Worm (Caenorhabditis elegans) whole organism, L3 larva: ENCODE measurements around the gene srx-129.

Experiments
- elt-3 ChIP-seq, 3 experiments: fragments of 150-350 bp in 1 of 3; sonication (generic microtip) in 2 of 3; optimal IDR thresholded peaks; 2 replicates in 2 of 3; 4 replicates in 1 of 3; lab custom pipeline; 2014 to 2017; ENCODE audit warnings: missing biosample characterization in 3 of 3, missing genetic modification characterization in 3 of 3
- eor-1 ChIP-seq, 2 experiments: fragments of 150-350 bp; optimal IDR thresholded peaks; 2 replicates each; lab custom pipeline; 2014 to 2018; ENCODE audit warnings: missing biosample characterization in 2 of 2, missing genetic modification characterization in 2 of 2
- fkh-10 ChIP-seq: sonication (generic microtip); optimal IDR thresholded peaks from 2 replicates; lab custom pipeline; 2017; ENCODE audit warnings: missing biosample characterization, missing genetic modification reagents, missing genetic modification characterization
- nhr-77 ChIP-seq: fragments of 150-350 bp; optimal IDR thresholded peaks from 2 replicates; lab custom pipeline; 2014; ENCODE audit warnings: missing biosample characterization, missing genetic modification characterization
- sea-2 ChIP-seq: fragments of 150-350 bp; sonication (generic microtip); optimal IDR thresholded peaks from 4 replicates; lab custom pipeline; 2014; ENCODE audit warnings: missing biosample characterization, missing genetic modification reagents, missing genetic modification characterization
- skn-1 ChIP-seq: fragments of 150-350 bp; optimal IDR thresholded peaks from 2 replicates; lab custom pipeline; 2014; ENCODE audit warnings: missing biosample characterization, missing genetic modification characterization
- snpc-4 ChIP-seq: fragments of 150-350 bp; optimal IDR thresholded peaks from 2 replicates; lab custom pipeline; 2014; ENCODE audit warnings: missing biosample characterization, missing genetic modification characterization
- unc-39 ChIP-seq: sonication (generic microtip); optimal IDR thresholded peaks from 4 replicates; lab custom pipeline; 2017; ENCODE audit warnings: missing biosample characterization, missing genetic modification characterization

ce11 chrV:13850170-13850569, 16.1 kb downstream of the srx-129 start, which contains the start of gene hpx-2:
- TF ChIP-seq skn-1 (tag; lab: Kevin White, UChicago) (no peak), snpc-4 (tag; lab: Kevin White, UChicago) (no peak), nhr-77 (tag; lab: Kevin White, UChicago) (no peak), eor-1 (tag; optimal IDR thresholded peaks at IDR 0.05; lab: Kevin White, UChicago) (no peak), elt-3 (tag; optimal IDR thresholded peaks at IDR 0.05; lab: Kevin White, UChicago) (no peak), fkh-10 (GFP tag; lab: Kevin White, UChicago) (no peak), sea-2 (GFP tag; lab: Kevin White, UChicago) (no peak), unc-39 (tag; lab: Kevin White, UChicago) (no peak)
